Worm (Caenorhabditis elegans): ENCODE data around the gene F46E10.2.

Gene F46E10.2

DNA sequence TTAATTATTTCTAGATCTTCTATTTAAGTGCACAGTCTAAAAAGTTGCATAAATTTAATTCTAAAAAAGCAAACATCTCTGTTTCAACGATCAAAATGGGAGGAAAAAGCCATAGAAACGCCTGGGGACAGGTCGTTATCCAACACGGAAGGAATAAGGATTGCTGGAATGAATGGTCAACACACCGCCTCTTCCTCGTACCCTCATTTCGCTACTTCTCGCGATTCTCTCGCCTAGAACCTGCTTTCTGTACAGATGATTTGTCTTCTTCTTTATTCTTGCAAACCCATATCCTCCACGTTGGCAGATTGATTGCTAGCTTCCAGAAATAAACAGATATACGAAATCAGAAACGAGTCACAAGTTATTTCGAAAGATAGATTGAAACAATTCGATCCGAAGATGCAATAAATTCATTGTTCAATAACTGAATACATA is 5.3 kb upstream of the F46E10.2 start, which contains the start of gene dpy-11:
TSS of gene dpy-11 (minus strand) at position 354 of the 438 bp plus-strand sequence.
- no peak for TF ChIP-seq hmbx-1 (tag; optimal IDR thresholded peaks at IDR 0.05)
- no peak for TF ChIP-seq ceh-13 (GFP tag; optimal IDR thresholded peaks at IDR 0.05)
- no peak for TF ChIP-seq hnd-1 (tag; optimal IDR thresholded peaks at IDR 0.05)
- TF ChIP-seq flt-1 (GFP tag; IDR thresholded peaks at IDR 0.05): no peak
- no peak for TF ChIP-seq scrt-1 (GFP tag; IDR thresholded peaks at IDR 0.05)
- no peak for TF ChIP-seq ama-1 (optimal IDR thresholded peaks at IDR 0.05)
- no peak for TF ChIP-seq aly-1 (tag; optimal IDR thresholded peaks at IDR 0.05)
- TF ChIP-seq tra-4 (tag; optimal IDR thresholded peaks at IDR 0.05): no peak
- TF ChIP-seq ets-7 (tag; optimal IDR thresholded peaks at IDR 0.05): no peak
- TF ChIP-seq pes-1 (GFP tag; IDR thresholded peaks at IDR 0.05): no peak
- no peak for TF ChIP-seq hmg-4 (GFP tag; optimal IDR thresholded peaks at IDR 0.05)
- no peak for TF ChIP-seq tbx-37 (GFP tag; conservative IDR thresholded peaks at IDR 0.05)
- TF ChIP-seq F13C5.2 (tag; optimal IDR thresholded peaks at IDR 0.05): no peak
- TF ChIP-seq tbx-11 (GFP tag; IDR thresholded peaks at IDR 0.05): no peak
- TF ChIP-seq sea-1 (GFP tag; conservative IDR thresholded peaks at IDR 0.05): no peak
- TF ChIP-seq ceh-36 (tag; optimal IDR thresholded peaks at IDR 0.05): no peak
- no peak for TF ChIP-seq B0310.2 (tag; optimal IDR thresholded peaks at IDR 0.05)

DNA sequence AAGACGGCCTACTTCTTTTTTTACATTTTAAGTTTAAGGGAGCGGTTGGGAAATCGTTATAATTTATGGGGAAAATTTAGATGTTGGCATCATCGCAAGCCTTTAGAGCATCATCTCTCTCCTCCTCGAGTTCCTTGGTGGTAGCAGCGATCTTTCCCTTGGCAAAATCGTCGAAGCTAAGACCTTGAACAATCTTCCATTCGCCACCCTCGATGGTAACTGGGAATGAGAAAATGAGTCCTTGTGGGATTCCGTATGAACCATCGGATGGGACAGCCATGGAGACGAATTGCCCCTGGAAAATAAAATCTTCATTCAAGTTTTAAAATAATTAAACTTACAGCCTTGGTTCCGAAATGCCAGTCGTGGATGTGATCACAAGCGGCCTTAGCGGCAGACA is 4.9 kb upstream of the F46E10.2 start:
- TF ChIP-seq sea-1 (GFP tag; conservative IDR thresholded peaks at IDR 0.05) (no peak), hmg-4 (GFP tag; optimal IDR thresholded peaks at IDR 0.05) (no peak), tbx-11 (GFP tag; IDR thresholded peaks at IDR 0.05) (no peak), tbx-37 (GFP tag; conservative IDR thresholded peaks at IDR 0.05) (no peak), pes-1 (GFP tag; IDR thresholded peaks at IDR 0.05) (no peak), flt-1 (GFP tag; IDR thresholded peaks at IDR 0.05) (no peak), scrt-1 (GFP tag; IDR thresholded peaks at IDR 0.05) (no peak), ceh-13 (GFP tag; optimal IDR thresholded peaks at IDR 0.05) (no peak), tra-4 (tag; optimal IDR thresholded peaks at IDR 0.05) (no peak), B0310.2 (tag; optimal IDR thresholded peaks at IDR 0.05) (no peak), ama-1 (optimal IDR thresholded peaks at IDR 0.05) (no peak), ets-7 (tag; optimal IDR thresholded peaks at IDR 0.05) (no peak), F13C5.2 (tag; optimal IDR thresholded peaks at IDR 0.05) (no peak), hnd-1 (tag; optimal IDR thresholded peaks at IDR 0.05) (no peak), ceh-36 (tag; optimal IDR thresholded peaks at IDR 0.05) (no peak), hmbx-1 (tag; optimal IDR thresholded peaks at IDR 0.05) (no peak), aly-1 (tag; optimal IDR thresholded peaks at IDR 0.05) (no peak)

- TF ChIP-seq ceh-13 (GFP tag; optimal IDR thresholded peaks at IDR 0.05) (no peak), B0310.2 (tag; optimal IDR thresholded peaks at IDR 0.05) (no peak), scrt-1 (GFP tag; IDR thresholded peaks at IDR 0.05) (no peak), hmg-4 (GFP tag; optimal IDR thresholded peaks at IDR 0.05) (no peak), ets-7 (tag; optimal IDR thresholded peaks at IDR 0.05) (no peak), tbx-11 (GFP tag; IDR thresholded peaks at IDR 0.05) (no peak)
Measured at ce11 chrV:6516491-6517304, 3.5 kb upstream of the F46E10.2 start, which contains the start of gene mdh-1. TSS of gene mdh-1 (minus strand) at chrV:6516526.

DNA sequence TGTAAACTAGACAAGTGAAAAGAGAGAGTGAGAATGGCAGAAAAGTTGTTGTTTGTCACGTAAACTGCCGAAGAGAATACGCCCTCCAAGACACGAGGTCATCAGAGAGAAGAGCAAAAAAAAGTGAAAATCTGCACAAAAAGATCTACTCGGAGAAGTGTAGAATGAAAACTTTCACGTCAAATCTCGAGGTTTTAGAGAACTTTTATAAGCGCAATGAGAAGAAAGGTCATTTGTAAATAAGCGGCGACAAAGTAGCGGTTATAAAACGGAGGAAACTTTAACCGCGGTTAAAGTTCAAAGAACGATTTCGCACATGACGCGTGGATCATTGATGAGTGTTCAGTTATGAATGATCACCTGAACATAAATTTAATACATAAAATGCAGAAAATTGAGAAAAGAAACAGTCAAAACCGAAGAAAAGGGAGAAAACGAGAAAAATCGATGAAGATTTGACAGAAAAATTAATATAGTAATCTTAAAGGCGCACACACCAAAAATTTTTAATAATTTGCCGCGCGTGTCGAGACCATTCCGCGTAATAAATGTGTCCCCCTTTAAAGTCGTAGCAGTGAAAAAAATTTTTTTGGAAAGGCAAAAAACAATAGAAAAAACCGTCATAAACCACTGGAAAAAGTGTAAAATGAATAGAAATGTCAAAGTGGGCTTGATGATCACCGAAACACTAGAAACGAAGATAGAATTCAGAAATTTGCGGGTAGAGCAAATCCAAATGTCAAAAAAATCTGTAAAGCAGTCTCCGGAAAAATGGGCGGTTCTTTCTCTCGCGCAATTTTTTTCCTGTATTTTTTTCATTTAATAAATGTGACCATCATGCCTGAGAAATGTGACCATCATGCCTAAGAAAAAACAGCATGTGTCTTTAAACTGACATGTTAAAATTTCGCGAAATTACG is 2.7 kb upstream of the F46E10.2 start:
- no peak for TF ChIP-seq B0310.2 (tag; optimal IDR thresholded peaks at IDR 0.05)

DNA sequence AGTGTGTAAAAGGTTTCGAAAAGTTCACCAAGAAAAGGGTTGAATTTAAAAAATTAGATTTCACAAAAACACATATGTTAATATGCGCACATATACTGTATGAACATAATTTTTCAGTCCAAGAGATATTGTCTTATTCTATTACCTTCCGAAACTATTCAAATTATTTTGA is 2.1 kb upstream of the F46E10.2 start, which contains the start of gene F46E10.3:
TSS of gene F46E10.3 (plus strand) at position 73 of the 172 bp plus-strand sequence.
- no peak for TF ChIP-seq tbx-37 (GFP tag; conservative IDR thresholded peaks at IDR 0.05)
- TF ChIP-seq ceh-36 (tag; optimal IDR thresholded peaks at IDR 0.05): no peak
- no peak for TF ChIP-seq flt-1 (GFP tag; IDR thresholded peaks at IDR 0.05)
- no peak for TF ChIP-seq tra-4 (tag; optimal IDR thresholded peaks at IDR 0.05)
- no peak for TF ChIP-seq hmg-4 (GFP tag; optimal IDR thresholded peaks at IDR 0.05)
- TF ChIP-seq ceh-13 (GFP tag; optimal IDR thresholded peaks at IDR 0.05): no peak
- no peak for TF ChIP-seq F13C5.2 (tag; optimal IDR thresholded peaks at IDR 0.05)
- TF ChIP-seq pes-1 (GFP tag; IDR thresholded peaks at IDR 0.05): no peak
- TF ChIP-seq tbx-11 (GFP tag; IDR thresholded peaks at IDR 0.05): no peak
- TF ChIP-seq sea-1 (GFP tag; conservative IDR thresholded peaks at IDR 0.05): no peak
- TF ChIP-seq scrt-1 (GFP tag; IDR thresholded peaks at IDR 0.05): no peak

DNA sequence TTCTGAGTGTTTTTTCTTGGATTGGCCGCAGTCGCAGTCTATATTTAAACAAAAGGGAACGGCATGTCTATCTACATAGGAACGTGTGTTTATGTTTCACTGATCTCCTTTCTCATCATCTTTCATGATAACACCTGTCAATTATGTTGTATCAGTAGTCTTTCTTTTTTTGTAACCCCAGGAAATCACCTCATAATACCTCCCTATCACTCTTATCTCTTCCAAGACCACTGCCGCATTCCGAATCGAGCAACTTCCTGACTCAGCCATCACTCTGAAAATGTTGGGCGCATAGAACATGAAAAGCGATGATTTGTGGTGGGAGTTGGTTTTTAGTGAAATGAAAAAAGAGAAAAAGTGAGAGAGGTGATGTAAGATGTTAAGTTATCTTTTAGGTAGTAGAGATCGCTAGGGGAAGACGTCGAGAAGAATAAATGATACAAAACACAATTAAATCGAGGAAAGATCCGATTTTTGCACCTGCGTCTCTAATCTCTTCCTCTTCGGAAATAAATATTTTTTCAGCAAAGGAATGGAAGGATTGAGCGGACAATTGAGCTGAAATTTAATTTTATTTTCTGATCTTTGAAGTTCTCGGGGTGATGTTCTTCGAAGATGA is 2.8 kb downstream of the F46E10.2 start:
- no peak for TF ChIP-seq tbx-37 (GFP tag; conservative IDR thresholded peaks at IDR 0.05)
- no peak for TF ChIP-seq aly-1 (tag; optimal IDR thresholded peaks at IDR 0.05)
- TF ChIP-seq F13C5.2 (tag; optimal IDR thresholded peaks at IDR 0.05): no peak
- TF ChIP-seq ama-1 (optimal IDR thresholded peaks at IDR 0.05): no peak
- TF ChIP-seq scrt-1 (GFP tag; IDR thresholded peaks at IDR 0.05): no peak
- no peak for TF ChIP-seq flt-1 (GFP tag; IDR thresholded peaks at IDR 0.05)
- TF ChIP-seq ets-7 (tag; optimal IDR thresholded peaks at IDR 0.05): no peak
- TF ChIP-seq hmg-4 (GFP tag; optimal IDR thresholded peaks at IDR 0.05): no peak
- no peak for TF ChIP-seq pes-1 (GFP tag; IDR thresholded peaks at IDR 0.05)
- no peak for TF ChIP-seq tbx-11 (GFP tag; IDR thresholded peaks at IDR 0.05)
- TF ChIP-seq ceh-36 (tag; optimal IDR thresholded peaks at IDR 0.05): no peak
- TF ChIP-seq ceh-13 (GFP tag; optimal IDR thresholded peaks at IDR 0.05): no peak
- no peak for TF ChIP-seq hmbx-1 (tag; optimal IDR thresholded peaks at IDR 0.05)
- no peak for TF ChIP-seq B0310.2 (tag; optimal IDR thresholded peaks at IDR 0.05)
- TF ChIP-seq tra-4 (tag; optimal IDR thresholded peaks at IDR 0.05): no peak
- TF ChIP-seq hnd-1 (tag; optimal IDR thresholded peaks at IDR 0.05): no peak

DNA sequence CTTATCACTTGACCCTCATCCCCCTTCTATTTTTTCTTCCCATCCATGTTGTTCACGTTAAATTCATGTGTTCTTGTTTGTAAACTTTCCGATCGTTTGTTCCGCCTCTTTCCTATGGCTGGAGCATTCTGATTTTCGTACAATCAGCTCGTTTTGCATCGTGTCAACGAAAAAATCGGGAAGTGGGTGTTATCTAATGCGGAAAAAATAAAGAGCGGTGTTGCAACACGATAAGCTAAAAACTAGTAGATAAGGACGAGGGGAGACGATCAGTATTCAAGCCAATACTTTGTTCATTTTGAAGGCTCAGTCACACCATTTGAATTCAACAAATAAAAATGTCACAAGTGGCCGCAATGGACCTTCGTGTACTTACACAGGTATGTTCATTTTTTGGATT is 4.5 kb downstream of the F46E10.2 start, which contains the start of gene acs-1:
TSS of gene acs-1 (plus strand) at position 233 of the 400 bp plus-strand sequence.
- TF ChIP-seq ama-1 (optimal IDR thresholded peaks at IDR 0.05) (no peak), scrt-1 (GFP tag; IDR thresholded peaks at IDR 0.05) (no peak), ceh-13 (GFP tag; optimal IDR thresholded peaks at IDR 0.05) (no peak), pes-1 (GFP tag; IDR thresholded peaks at IDR 0.05) (no peak), aly-1 (tag; optimal IDR thresholded peaks at IDR 0.05) (no peak), hmg-4 (GFP tag; optimal IDR thresholded peaks at IDR 0.05) (no peak), tra-4 (tag; optimal IDR thresholded peaks at IDR 0.05) (no peak), F13C5.2 (tag; optimal IDR thresholded peaks at IDR 0.05) (no peak)
